Worm (Caenorhabditis elegans): Measurements from ENCODE around the gene pcp-5.

- TF ChIP-seq dmd-4 (tag; optimal IDR thresholded peaks at IDR 0.05) (no peak), nhr-77 (tag; optimal IDR thresholded peaks at IDR 0.05) (no peak), ztf-11 (tag; optimal IDR thresholded peaks at IDR 0.05) (no peak), aly-2 (tag; optimal IDR thresholded peaks at IDR 0.05) (no peak), alr-1 (tag; optimal IDR thresholded peaks at IDR 0.05) (no peak), lin-13 (GFP tag; optimal IDR thresholded peaks at IDR 0.05) (no peak), crh-2 (tag; optimal IDR thresholded peaks at IDR 0.05) (no peak), elt-1 (tag; optimal IDR thresholded peaks at IDR 0.05) (no peak), fos-1 (tag; optimal IDR thresholded peaks at IDR 0.05) (no peak)
Measured at ce11 chrIII:7889036-7889435, 18.4 kb downstream of the pcp-5 start.
